Worm (Caenorhabditis elegans) whole organism, late embryonic: ENCODE results near the gene C37H5.14.

Source experiments
- C08G9.2 ChIP-seq: sonication (generic microtip); optimal IDR thresholded peaks from 2 replicates; lab custom pipeline; 2016; ENCODE audit warnings: mild to moderate bottlenecking, missing genetic modification characterization, moderate library complexity, missing compliant biosample characterization
- K02D7.2 ChIP-seq: sonication (generic microtip); optimal IDR thresholded peaks from 2 replicates; lab custom pipeline; 2017; ENCODE audit warnings: mild to moderate bottlenecking, missing genetic modification characterization, missing compliant biosample characterization
- K09A11.1 ChIP-seq: sonication (generic microtip); optimal IDR thresholded peaks from 2 replicates; lab custom pipeline; 2017; ENCODE audit warnings: antibody characterized with exemption, mild to moderate bottlenecking, missing genetic modification characterization, missing compliant biosample characterization; ENCODE audit not compliant: insufficient read depth
- T23F11.4 ChIP-seq: fragments of 200-800 bp; sonication (Bioruptor generic); optimal IDR thresholded peaks from 2 replicates; lab custom pipeline; 2018; ENCODE audit warnings: mild to moderate bottlenecking, missing genetic modification characterization, missing compliant biosample characterization
- ceh-18 ChIP-seq: sonication (generic microtip); optimal IDR thresholded peaks from 2 replicates; lab custom pipeline; 2016; ENCODE audit warnings: missing genetic modification characterization, missing compliant biosample characterization
- ceh-19 ChIP-seq: fragments of 200-800 bp; sonication (Bioruptor generic); optimal IDR thresholded peaks from 2 replicates; lab custom pipeline; 2018; ENCODE audit warnings: mild to moderate bottlenecking, missing genetic modification characterization, missing compliant biosample characterization
- ceh-22 ChIP-seq: sonication (generic microtip); optimal IDR thresholded peaks from 2 replicates; lab custom pipeline; 2017; ENCODE audit warnings: missing biosample characterization, missing genetic modification characterization
- ceh-30 ChIP-seq: fragments of 150-350 bp; optimal IDR thresholded peaks from 2 replicates; lab custom pipeline; 2014; ENCODE audit warnings: missing biosample characterization, missing genetic modification characterization
- ceh-31 ChIP-seq: sonication (generic microtip); optimal IDR thresholded peaks from 2 replicates; lab custom pipeline; 2016; ENCODE audit warnings: missing genetic modification characterization, missing compliant biosample characterization
- ceh-34 ChIP-seq: sonication (generic microtip); optimal IDR thresholded peaks from 2 replicates; lab custom pipeline; 2016; ENCODE audit warnings: mild to moderate bottlenecking, missing genetic modification characterization, missing compliant biosample characterization
- ceh-6 ChIP-seq: fragments of 200-800 bp; sonication (Bioruptor generic); optimal IDR thresholded peaks from 2 replicates; lab custom pipeline; 2018; ENCODE audit warnings: mild to moderate bottlenecking, missing genetic modification characterization, missing compliant biosample characterization
- che-1 ChIP-seq: sonication (generic microtip); optimal IDR thresholded peaks from 2 replicates; lab custom pipeline; 2016; ENCODE audit warnings: mild to moderate bottlenecking, missing genetic modification characterization, missing compliant biosample characterization
- dmd-4 ChIP-seq: sonication (generic microtip); optimal IDR thresholded peaks from 2 replicates; lab custom pipeline; 2016; ENCODE audit warnings: borderline replicate concordance, missing genetic modification characterization, missing compliant biosample characterization
- elt-2 ChIP-seq: sonication (generic microtip); optimal IDR thresholded peaks from 2 replicates; lab custom pipeline; 2016; ENCODE audit warnings: missing genetic modification reagents, missing genetic modification characterization, missing compliant biosample characterization
- ets-4 ChIP-seq: sonication (generic microtip); optimal IDR thresholded peaks from 2 replicates; lab custom pipeline; 2016; ENCODE audit warnings: missing genetic modification characterization, missing compliant biosample characterization
- fkh-6 ChIP-seq: sonication (generic microtip); optimal IDR thresholded peaks from 2 replicates; lab custom pipeline; 2016; ENCODE audit warnings: missing genetic modification characterization, missing compliant biosample characterization
- hlh-8 ChIP-seq: sonication (generic microtip); optimal IDR thresholded peaks from 2 replicates; lab custom pipeline; 2016; ENCODE audit warnings: missing genotype, missing genetic modification characterization, missing compliant biosample characterization
- madf-2 ChIP-seq: sonication (generic microtip); optimal IDR thresholded peaks from 2 replicates; lab custom pipeline; 2017; ENCODE audit warnings: missing genetic modification characterization, missing compliant biosample characterization
- mec-3 ChIP-seq: sonication (generic microtip); optimal IDR thresholded peaks from 2 replicates; lab custom pipeline; 2016; ENCODE audit warnings: borderline replicate concordance, missing genetic modification characterization, missing compliant biosample characterization
- pax-1 ChIP-seq: fragments of 150-350 bp; optimal IDR thresholded peaks from 2 replicates; lab custom pipeline; 2014; ENCODE audit warnings: missing biosample characterization, missing genetic modification characterization
- ref-2 ChIP-seq: sonication (generic microtip); optimal IDR thresholded peaks from 2 replicates; lab custom pipeline; 2016; ENCODE audit warnings: missing genetic modification characterization, missing compliant biosample characterization
- sox-2 ChIP-seq: fragments of 200-800 bp; sonication (Bioruptor generic); IDR thresholded peaks from 2 replicates; pipeline ENCODE4 v1.3.6; 2022; ENCODE audit warnings: missing genetic modification reagents, missing genetic modification characterization, missing compliant biosample characterization
- ttx-3 ChIP-seq: sonication (generic microtip); optimal IDR thresholded peaks from 2 replicates; lab custom pipeline; 2016; ENCODE audit warnings: missing genetic modification reagents, missing genetic modification characterization, missing compliant biosample characterization

C37H5.14 gene

DNA sequence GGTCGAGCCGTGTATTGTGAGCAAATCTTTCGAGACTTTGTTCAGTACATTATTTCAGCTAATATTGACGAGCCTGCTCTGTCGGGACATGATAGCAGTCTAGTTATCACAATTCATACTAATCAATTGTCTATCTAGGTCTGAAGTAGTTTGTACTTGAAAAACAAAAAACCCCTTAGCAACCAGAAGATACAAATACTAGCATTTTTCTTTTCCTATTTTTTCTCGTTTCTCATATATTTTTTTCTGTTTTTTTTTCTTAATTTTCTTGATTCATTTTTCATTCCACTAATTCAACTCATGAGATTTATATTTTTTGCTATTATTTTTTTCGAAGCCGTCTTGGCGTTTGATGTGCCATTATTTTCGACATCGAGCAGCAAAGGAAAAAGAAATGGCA is 47.0 kb downstream of the C37H5.14 start, which contains the start of gene R02F11.9:
Gene R02F11.9 (plus strand): TSS at position 301 of the 400 bp plus-strand sequence.
- no peak for TF ChIP-seq ceh-19 (GFP tag; lab: Kevin White, UChicago)
- TF ChIP-seq hlh-8 (tag; lab: Kevin White, UChicago), result no peak
- no peak for TF ChIP-seq ceh-22 (tag; lab: Kevin White, UChicago)
- TF ChIP-seq pax-1 (tag; lab: Kevin White, UChicago), result no peak
- no peak for TF ChIP-seq ceh-31
- TF ChIP-seq che-1 (tag; lab: Kevin White, UChicago), result no peak
- no peak for TF ChIP-seq ets-4
- TF ChIP-seq elt-2, result no peak
- no peak for TF ChIP-seq K09A11.1
- no peak for TF ChIP-seq ttx-3 (tag; lab: Kevin White, UChicago)
- no peak for TF ChIP-seq C08G9.2 (tag; lab: Kevin White, UChicago)
- TF ChIP-seq ceh-30, result no peak
- no peak for TF ChIP-seq madf-2
- no peak for TF ChIP-seq dmd-4 (tag; lab: Kevin White, UChicago)

DNA sequence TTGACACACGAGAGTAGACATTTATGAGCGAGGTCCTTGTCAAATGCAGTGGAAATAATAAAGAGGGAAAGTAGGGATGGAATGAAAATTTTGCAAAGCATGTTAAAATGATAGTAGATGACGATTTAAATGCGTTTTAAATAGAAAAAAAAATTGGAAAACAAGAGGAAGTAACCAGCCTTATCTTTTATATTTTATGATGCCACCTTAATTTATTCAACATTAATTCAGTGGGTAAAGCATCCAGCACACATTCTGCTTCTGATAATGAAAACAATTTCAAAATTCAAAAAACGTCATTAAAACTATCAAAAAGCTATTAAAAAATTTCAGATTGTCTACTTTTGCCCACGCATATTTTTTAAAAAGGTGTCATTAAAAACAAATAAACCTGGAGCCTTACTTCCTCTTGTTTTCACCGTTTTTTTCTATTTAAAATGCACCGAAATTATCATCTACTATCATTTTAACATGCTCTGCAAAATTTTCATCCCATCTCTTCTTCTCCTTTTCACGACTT is 48.8 kb downstream of the C37H5.14 start, which contains the start of the genes Y60C6A.2 and Y60C6A.3:
Gene Y60C6A.2 (minus strand): TSS at position 101 of the 520 bp plus-strand sequence.
Gene Y60C6A.3 (plus strand): TSS at position 470 of the 520 bp plus-strand sequence.
- TF ChIP-seq ceh-18 (tag; lab: Kevin White, UChicago) (no peak), ceh-34 (no peak)

DNA sequence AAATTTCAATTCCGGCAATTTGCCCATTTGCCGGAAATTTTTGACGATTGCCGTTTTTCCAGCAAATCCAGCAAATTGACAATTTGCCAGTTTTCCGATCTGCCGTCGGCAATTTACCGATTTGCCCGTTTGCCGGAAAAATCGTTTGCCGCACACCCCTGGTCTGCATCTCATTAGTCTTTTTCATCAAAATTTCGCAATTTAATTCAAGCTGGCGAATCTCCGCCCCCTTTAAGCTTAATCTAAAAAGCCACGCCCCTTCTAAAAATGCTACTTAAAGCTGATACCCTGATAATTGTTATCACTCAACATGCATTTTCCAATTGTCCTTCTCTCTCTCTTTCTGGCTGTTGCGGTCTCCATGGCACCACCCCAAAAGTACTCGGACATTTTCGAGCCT is 50.9 kb downstream of the C37H5.14 start, which contains the start of gene Y60C6A.1:
Gene Y60C6A.1 (plus strand): TSS at position 301 of the 400 bp plus-strand sequence.
- TF ChIP-seq K09A11.1, result no peak
- no peak for TF ChIP-seq ceh-31
- no peak for TF ChIP-seq ref-2 (tag; lab: Kevin White, UChicago)
- TF ChIP-seq fkh-6 (tag; lab: Kevin White, UChicago), result no peak
- TF ChIP-seq ceh-22 (tag; lab: Kevin White, UChicago), result no peak
- no peak for TF ChIP-seq mec-3 (tag; lab: Kevin White, UChicago)
- TF ChIP-seq madf-2, result no peak
- no peak for TF ChIP-seq ceh-18 (tag; lab: Kevin White, UChicago)
- no peak for TF ChIP-seq sox-2 (GFP tag; lab: Robert Waterston, UW)
- TF ChIP-seq T23F11.4, result no peak
- TF ChIP-seq ceh-6 (GFP tag; lab: Kevin White, UChicago), result no peak
- no peak for TF ChIP-seq K02D7.2 (tag; lab: Kevin White, UChicago)
- TF ChIP-seq dmd-4 (tag; lab: Kevin White, UChicago), result no peak
